Worm (Caenorhabditis elegans) whole organism, late embryonic: ENCODE results near the gene F38E9.4.

ENCODE experiments used
- C08G9.2 ChIP-seq: sonication (generic microtip); optimal IDR thresholded peaks from 2 replicates; lab custom pipeline; 2016; ENCODE audit warnings: mild to moderate bottlenecking, missing genetic modification characterization, moderate library complexity, missing compliant biosample characterization
- dmd-4 ChIP-seq: sonication (generic microtip); optimal IDR thresholded peaks from 2 replicates; lab custom pipeline; 2016; ENCODE audit warnings: borderline replicate concordance, missing genetic modification characterization, missing compliant biosample characterization
- nfya-1 ChIP-seq: sonication (generic microtip); optimal IDR thresholded peaks from 2 replicates; lab custom pipeline; 2017; ENCODE audit warnings: missing genetic modification characterization, mild to moderate bottlenecking, missing compliant biosample characterization, antibody characterized with exemption, moderate library complexity
- pag-3 ChIP-seq: sonication (generic microtip); optimal IDR thresholded peaks from 2 replicates; lab custom pipeline; 2016; ENCODE audit warnings: missing compliant biosample characterization, missing genetic modification characterization, borderline replicate concordance
- pha-2 ChIP-seq: sonication (generic microtip); optimal IDR thresholded peaks from 2 replicates; lab custom pipeline; 2017; ENCODE audit warnings: mild to moderate bottlenecking, missing genetic modification characterization, missing compliant biosample characterization
- unc-55 ChIP-seq: sonication (generic microtip); optimal IDR thresholded peaks from 2 replicates; lab custom pipeline; 2017; ENCODE audit warnings: missing biosample characterization, missing genetic modification reagents, missing genetic modification characterization
- unc-86 ChIP-seq: sonication (generic microtip); optimal IDR thresholded peaks from 2 replicates; lab custom pipeline; 2016; ENCODE audit warnings: missing genetic modification characterization, missing compliant biosample characterization

DNA sequence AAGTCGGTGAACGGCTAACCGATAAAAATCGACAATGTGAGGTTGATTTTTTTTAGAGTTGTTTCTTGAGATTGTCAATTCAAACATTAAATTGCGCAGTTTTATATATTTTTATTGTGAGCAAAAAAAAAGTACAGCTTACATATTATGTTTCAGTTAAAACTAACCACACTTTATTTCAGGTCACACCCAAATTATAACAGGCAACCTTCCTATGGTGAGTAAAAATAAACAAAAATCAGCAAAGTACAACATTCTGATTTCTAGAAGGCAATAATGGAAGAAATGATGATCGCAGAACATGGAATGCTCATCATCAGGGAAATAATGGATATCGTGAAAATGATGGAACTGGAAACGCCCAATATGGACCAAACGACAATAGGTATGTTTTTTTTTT lies 42.9 kb downstream of the F38E9.4 start, which contains the start of gene K05G3.2:
- TF ChIP-seq C08G9.2 (tag; lab: Kevin White, UChicago) (no peak), pha-2 (tag; lab: Kevin White, UChicago) (no peak), unc-86 (tag; lab: Kevin White, UChicago) (no peak), nfya-1 (no peak), dmd-4 (tag; lab: Kevin White, UChicago) (no peak), pag-3 (no peak), unc-55 (GFP tag; lab: Kevin White, UChicago) (no peak)
